Worm (Caenorhabditis elegans): ENCODE data around the gene gcy-34.
A peak's percentile ranks its signal among the peaks of the same experiment; 100 is the strongest.

The gcy-34 gene

DNA sequence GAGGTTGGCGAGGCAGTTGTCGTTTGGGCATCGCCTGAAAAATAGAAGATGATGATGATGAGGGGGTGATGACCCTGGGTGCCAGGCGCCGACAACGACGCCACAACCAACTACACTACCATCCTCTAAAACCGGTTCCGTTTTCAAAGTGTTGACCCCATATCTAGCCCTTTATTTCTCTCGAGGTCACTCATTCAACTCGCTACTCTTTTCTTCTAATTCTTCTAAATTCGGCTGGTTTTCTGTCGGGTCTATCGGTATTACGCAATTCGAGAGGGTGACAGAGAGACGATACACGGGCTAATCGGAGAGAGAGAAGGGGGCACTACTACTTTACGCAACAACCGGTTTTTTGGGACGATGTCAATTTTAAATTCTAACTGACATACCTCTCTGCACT lies 14.4 kb downstream of the gcy-34 start (continued):
- TF ChIP-seq dpl-1 (GFP tag; optimal IDR thresholded peaks at IDR 0.05) (peak in 2 of 3 experiments; percentile 23 to 63), dsc-1 (tag; optimal IDR thresholded peaks at IDR 0.05) (no peak), ztf-11 (tag; optimal IDR thresholded peaks at IDR 0.05) (no peak), unc-62 (GFP tag; optimal IDR thresholded peaks at IDR 0.05) (no peak)

DNA sequence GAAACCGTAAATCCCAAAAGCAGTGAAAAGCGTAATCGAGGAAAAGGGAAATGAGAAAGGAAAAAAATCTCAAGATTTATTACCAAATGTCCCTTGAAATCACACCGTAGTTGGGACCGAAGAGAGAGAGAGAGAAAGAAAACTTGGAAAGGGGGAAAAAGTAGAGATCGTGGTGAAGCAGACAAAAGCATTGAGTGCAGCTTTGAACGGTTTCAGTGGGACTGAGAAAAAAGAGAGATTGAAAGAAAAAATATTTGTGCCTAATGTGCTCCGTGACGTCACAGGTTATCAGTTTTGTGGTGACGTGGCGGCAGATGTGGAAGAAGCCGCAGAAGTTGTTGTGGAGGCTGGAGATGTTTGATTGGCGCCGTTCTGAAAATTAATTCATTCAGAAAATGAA lies 15.4 kb downstream of the gcy-34 start:
- TF ChIP-seq pag-3 (tag; optimal IDR thresholded peaks at IDR 0.05; ENCODE audit: borderline replicate concordance, insufficient read depth) = no peak
- peak; percentile 63 for TF ChIP-seq blmp-1 (tag; optimal IDR thresholded peaks at IDR 0.05)
- TF ChIP-seq nhr-85 (tag) = peak; percentile 23

DNA sequence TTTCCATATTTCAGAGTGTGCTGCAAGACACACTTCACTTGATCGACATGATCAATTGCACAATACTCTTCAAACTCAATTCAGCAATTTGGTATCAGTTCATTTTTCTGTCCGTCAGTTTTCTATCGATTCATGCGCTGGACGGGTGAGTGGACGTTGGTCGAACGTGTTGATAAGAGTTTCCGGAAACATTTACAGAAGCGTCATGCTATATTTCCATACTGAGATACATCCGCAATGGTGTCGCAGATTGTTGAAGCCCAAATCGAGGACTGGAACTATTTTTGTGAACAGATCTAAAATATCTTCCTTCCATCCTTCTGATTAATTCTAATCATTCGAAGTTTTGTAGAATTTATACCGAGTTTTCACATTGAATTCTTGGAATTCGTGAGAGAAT lies 16.0 kb downstream of the gcy-34 start:
- TF ChIP-seq nhr-47 (tag; optimal IDR thresholded peaks at IDR 0.05) (no peak), elt-2 (tag; optimal IDR thresholded peaks at IDR 0.05) (peak; percentile 81), ceh-63 (GFP tag; optimal IDR thresholded peaks at IDR 0.05) (no peak), grh-1 (GFP tag; IDR thresholded peaks at IDR 0.05) (peak; percentile 16; the same call in 1 of the 2 replicates), lin-35 (GFP tag; optimal IDR thresholded peaks at IDR 0.05) (peak in 1 of 2 experiments; percentile 0), efl-1 (optimal IDR thresholded peaks at IDR 0.05) (no peak), efl-1 (GFP tag; optimal IDR thresholded peaks at IDR 0.05 in 1 of 2) (peak in 1 of 2 experiments; percentile 93)

DNA sequence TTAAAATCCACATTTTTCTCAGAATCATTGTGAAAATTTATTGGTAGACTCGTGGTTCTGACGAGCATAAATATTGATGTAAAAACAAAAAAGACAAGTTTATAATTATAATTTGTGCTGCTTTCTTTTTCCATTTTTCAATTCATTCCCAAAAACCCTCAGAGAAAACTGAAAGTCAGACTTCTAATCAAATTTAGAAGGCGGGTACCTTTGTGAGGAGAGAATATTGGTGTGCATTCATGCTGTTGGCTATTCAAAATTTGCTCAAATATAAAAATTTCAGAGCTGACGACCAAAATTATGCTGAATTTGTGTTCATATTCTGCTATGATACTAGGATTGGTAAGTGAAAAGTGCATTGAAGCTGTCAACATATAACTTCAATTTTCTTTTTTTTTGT lies 18.7 kb downstream of the gcy-34 start, which contains the start of gene srx-125:
TSS of gene srx-125 (plus strand) at position 301 of the 400 bp plus-strand sequence.
- TF ChIP-seq ztf-4 (tag; optimal IDR thresholded peaks at IDR 0.05) (no peak), rnt-1 (tag; optimal IDR thresholded peaks at IDR 0.05) (no peak), jun-1 (tag; optimal IDR thresholded peaks at IDR 0.05) (no peak), xbp-1 (tag; optimal IDR thresholded peaks at IDR 0.05) (no peak), mdl-1 (tag; optimal IDR thresholded peaks at IDR 0.05) (no peak), nhr-12 (tag; optimal IDR thresholded peaks at IDR 0.05) (no peak), Y116A8C.19 (tag; optimal IDR thresholded peaks at IDR 0.05; ENCODE audit: borderline replicate concordance) (no peak), elt-3 (tag; optimal IDR thresholded peaks at IDR 0.05) (no peak), skn-1 (tag; optimal IDR thresholded peaks at IDR 0.05) (no peak), nhr-71 (tag; optimal IDR thresholded peaks at IDR 0.05) (no peak), irx-1 (tag; optimal IDR thresholded peaks at IDR 0.05) (no peak), lin-15B (tag; optimal IDR thresholded peaks at IDR 0.05) (no peak), lin-39 (tag; optimal IDR thresholded peaks at IDR 0.05) (no peak)

DNA sequence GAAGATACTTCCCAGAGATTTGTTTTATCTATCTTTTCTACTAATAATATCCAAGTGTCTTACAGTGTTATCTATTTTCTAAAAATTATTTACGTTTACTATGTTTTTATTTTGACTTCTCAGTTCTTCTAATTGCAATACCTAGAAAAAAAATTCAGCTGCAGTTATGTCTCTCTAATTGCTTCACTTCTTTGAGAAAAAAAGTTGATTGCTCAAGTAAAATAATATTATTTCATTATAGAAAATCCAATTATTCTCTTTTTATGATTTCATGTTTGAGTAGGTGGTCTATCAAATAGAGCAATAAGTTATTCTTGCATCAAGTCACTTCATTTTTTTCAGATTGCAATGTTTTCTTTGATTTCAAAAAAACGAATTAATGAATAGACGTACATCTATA lies 19.2 kb downstream of the gcy-34 start:
- TF ChIP-seq hlh-4 (tag; optimal IDR thresholded peaks at IDR 0.05) (peak; percentile 65), irx-1 (tag; optimal IDR thresholded peaks at IDR 0.05) (no peak), ceh-90 (tag; optimal IDR thresholded peaks at IDR 0.05) (no peak), nhr-237 (tag; optimal IDR thresholded peaks at IDR 0.05) (peak; percentile 13), lsy-2 (tag; optimal IDR thresholded peaks at IDR 0.05) (peak; percentile 1 to 9), nhr-71 (tag; optimal IDR thresholded peaks at IDR 0.05) (peak; percentile 40), nhr-47 (tag; optimal IDR thresholded peaks at IDR 0.05) (peak; percentile 58), lin-39 (tag; optimal IDR thresholded peaks at IDR 0.05) (peak; percentile 2), fkh-8 (tag; optimal IDR thresholded peaks at IDR 0.05) (peak; percentile 46)

DNA sequence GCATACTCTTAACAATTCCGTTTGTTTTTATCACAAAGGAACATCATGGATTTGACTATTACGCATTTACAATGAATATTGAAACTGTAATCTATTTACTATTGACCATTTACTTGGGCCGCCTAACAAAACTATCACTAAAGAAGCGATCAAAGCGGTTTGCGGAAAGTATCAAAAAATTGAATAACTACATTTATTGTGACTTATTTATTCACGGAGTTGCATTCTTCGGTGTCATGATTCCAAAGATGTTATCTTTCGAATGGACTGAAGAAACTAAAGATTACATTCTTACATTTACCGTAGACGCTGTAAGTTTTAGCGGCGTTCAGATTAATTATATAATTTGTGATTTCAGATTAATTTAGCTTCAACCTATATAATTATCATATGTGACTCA lies 21.5 kb downstream of the gcy-34 start:
- TF ChIP-seq dsc-1 (tag; optimal IDR thresholded peaks at IDR 0.05) = no peak
- no peak for TF ChIP-seq Y116A8C.19 (tag; optimal IDR thresholded peaks at IDR 0.05; ENCODE audit: borderline replicate concordance)
